Fruit fly (Drosophila melanogaster) whole organism, embryonic: ENCODE results near the gene CG4293.

Experiments used
- ATbp ChIP-seq: fragments of 200-800 bp; sonication (Bioruptor generic); optimal IDR thresholded peaks from 2 replicates; lab custom pipeline; 2017; ENCODE audit warnings: missing biosample characterization, mild to moderate bottlenecking, missing genetic modification characterization, missing genetic modification reagents
- CG10267 ChIP-seq: fragments of 200-800 bp; sonication (Bioruptor generic); optimal IDR thresholded peaks from 2 replicates; lab custom pipeline; 2018; ENCODE audit warnings: missing biosample characterization, mild to moderate bottlenecking, missing genetic modification characterization, moderate library complexity
- CG10543 ChIP-seq: fragments of 200-800 bp; sonication (Bioruptor generic); optimal IDR thresholded peaks from 3 replicates; lab custom pipeline; 2017; ENCODE audit warnings: missing biosample characterization, mild to moderate bottlenecking, missing genetic modification characterization, moderate library complexity
- CG10565 ChIP-seq: fragments of 200-800 bp; sonication (Bioruptor generic); optimal IDR thresholded peaks from 3 replicates; lab custom pipeline; 2016; ENCODE audit warnings: missing biosample characterization, mild to moderate bottlenecking, missing genetic modification characterization
- CG11085 ChIP-seq: fragments of 200-800 bp; sonication (Bioruptor generic); IDR thresholded peaks from 2 replicates; pipeline ENCODE4 v1.3.6; 2022; ENCODE audit warnings: missing biosample characterization, missing genetic modification characterization
- CG15601 ChIP-seq: fragments of 200-800 bp; sonication (Bioruptor generic); optimal IDR thresholded peaks from 3 replicates; lab custom pipeline; 2019; ENCODE audit warnings: missing biosample characterization, mild to moderate bottlenecking, missing genetic modification characterization, moderate library complexity
- CG2712 ChIP-seq: fragments of 200-800 bp; optimal IDR thresholded peaks from 3 replicates; lab custom pipeline; 2019; ENCODE audit warnings: missing biosample characterization, mild to moderate bottlenecking, missing genetic modification characterization, moderate library complexity
- CG3163 ChIP-seq: fragments of 200-800 bp; sonication (Bioruptor generic); optimal IDR thresholded peaks from 3 replicates; lab custom pipeline; 2016; ENCODE audit warnings: missing biosample characterization, missing genetic modification characterization
- CG32767 ChIP-seq: fragments of 200-800 bp; sonication (Bioruptor generic); IDR thresholded peaks from 2 replicates; pipeline ENCODE4 v1.3.6; 2022; ENCODE audit warnings: missing biosample characterization, missing genetic modification characterization
- CG33213 ChIP-seq: fragments of 200-800 bp; sonication (Bioruptor generic); optimal IDR thresholded peaks from 3 replicates; lab custom pipeline; 2016; ENCODE audit warnings: missing biosample characterization, missing genetic modification characterization
- CG3995 ChIP-seq: fragments of 200-800 bp; sonication (Bioruptor generic); optimal IDR thresholded peaks from 3 replicates; lab custom pipeline; 2016; ENCODE audit warnings: missing biosample characterization, missing genetic modification characterization
- CG4360 ChIP-seq: fragments of 200-800 bp; sonication (Bioruptor generic); IDR thresholded peaks from 2 replicates; pipeline ENCODE4 v1.3.6; 2022; ENCODE audit warnings: missing biosample characterization, missing genetic modification characterization
- CG7357 ChIP-seq: fragments of 200-800 bp; sonication (Bioruptor generic); IDR thresholded peaks from 3 replicates; pipeline ENCODE4 v1.3.6; 2022; ENCODE audit warnings: missing biosample characterization, missing genetic modification characterization
- CG7372 ChIP-seq: fragments of 200-800 bp; sonication (Bioruptor generic); IDR thresholded peaks from 2 replicates; pipeline ENCODE4 v1.3.6; 2022; ENCODE audit warnings: missing biosample characterization, missing genetic modification characterization
- CG7963 ChIP-seq: fragments of 200-800 bp; sonication (Bioruptor generic); IDR thresholded peaks from 3 replicates; pipeline ENCODE4 v1.3.6; 2022; ENCODE audit warnings: missing biosample characterization, missing genetic modification characterization; ENCODE audit not compliant: partially characterized antibody
- CG8478 ChIP-seq: fragments of >200 bp; optimal IDR thresholded peaks from 2 replicates; lab custom pipeline; 2018
- CG9727 ChIP-seq: fragments of 200-800 bp; sonication (Bioruptor generic); optimal IDR thresholded peaks from 3 replicates; lab custom pipeline; 2017; ENCODE audit warnings: missing biosample characterization, mild to moderate bottlenecking, missing genetic modification characterization
- CTCF ChIP-seq: fragments of 200-800 bp; sonication (Bioruptor generic); optimal IDR thresholded peaks from 2 replicates; lab custom pipeline; 2017; ENCODE audit warnings: missing biosample characterization, mild to moderate bottlenecking, missing genetic modification characterization, moderate library complexity
- Dip3 ChIP-seq: fragments of 200-800 bp; sonication (Bioruptor generic); optimal IDR thresholded peaks from 3 replicates; lab custom pipeline; 2016; ENCODE audit warnings: missing biosample characterization, missing genetic modification characterization
- Fer1 ChIP-seq: fragments of 200-800 bp; sonication (Bioruptor generic); optimal IDR thresholded peaks from 2 replicates; lab custom pipeline; 2017; ENCODE audit warnings: missing biosample characterization, mild to moderate bottlenecking, missing genetic modification characterization
- Hey ChIP-seq: fragments of 200-800 bp; sonication (Bioruptor generic); optimal IDR thresholded peaks from 3 replicates; lab custom pipeline; 2018; ENCODE audit warnings: missing biosample characterization, mild to moderate bottlenecking, missing genetic modification characterization
- HmgD ChIP-seq: fragments of 200-800 bp; sonication (Bioruptor generic); optimal IDR thresholded peaks from 3 replicates; lab custom pipeline; 2016; ENCODE audit warnings: missing biosample characterization, missing genetic modification characterization
- Hmr ChIP-seq: fragments of 200-800 bp; sonication (Bioruptor generic); optimal IDR thresholded peaks from 3 replicates; lab custom pipeline; 2017; ENCODE audit warnings: mild to moderate bottlenecking, missing biosample characterization, missing genetic modification reagents, missing genetic modification characterization
- Lim3 ChIP-seq: fragments of 200-800 bp; sonication (Bioruptor generic); IDR thresholded peaks from 2 replicates; pipeline ENCODE4 v1.3.6; 2022; ENCODE audit warnings: missing biosample characterization, missing genetic modification characterization
- MTF-1 ChIP-seq: fragments of 200-800 bp; sonication (Bioruptor generic); optimal IDR thresholded peaks from 2 replicates; lab custom pipeline; 2018; ENCODE audit warnings: missing biosample characterization, mild to moderate bottlenecking, missing genetic modification characterization, borderline replicate concordance
- Mes4 ChIP-seq: fragments of 200-800 bp; sonication (Bioruptor generic); optimal IDR thresholded peaks from 2 replicates; lab custom pipeline; 2016; ENCODE audit warnings: missing biosample characterization, missing genetic modification characterization
- Neu2 ChIP-seq: fragments of 200-800 bp; sonication (Bioruptor generic); optimal IDR thresholded peaks from 3 replicates; lab custom pipeline; 2016; ENCODE audit warnings: missing biosample characterization, missing genetic modification characterization, borderline replicate concordance
- Nf-YA ChIP-seq: fragments of 200-800 bp; sonication (Bioruptor generic); IDR thresholded peaks from 2 replicates; pipeline ENCODE4 v1.3.6; 2022; ENCODE audit warnings: missing biosample characterization, missing genetic modification characterization
- Ptx1 ChIP-seq: fragments of 200-800 bp; sonication (Bioruptor generic); IDR thresholded peaks from 2 replicates; pipeline ENCODE4 v1.3.6; 2022; ENCODE audit warnings: missing biosample characterization, missing genetic modification characterization
- Side ChIP-seq: fragments of 200-800 bp; sonication (Bioruptor generic); optimal IDR thresholded peaks from 2 replicates; lab custom pipeline; 2016; ENCODE audit warnings: missing biosample characterization, missing genetic modification characterization
- Sry-δ ChIP-seq: fragments of 200-800 bp; sonication (Bioruptor generic); optimal IDR thresholded peaks from 2 replicates; lab custom pipeline; 2016; ENCODE audit warnings: missing biosample characterization, missing genetic modification characterization
- bbx ChIP-seq: fragments of 200-800 bp; sonication (Bioruptor generic); IDR thresholded peaks from 2 replicates; pipeline ENCODE4 v1.3.6; 2022; ENCODE audit warnings: missing biosample characterization, missing genetic modification characterization; ENCODE audit not compliant: partially characterized antibody
- cas ChIP-seq: fragments of 200-800 bp; sonication (Bioruptor generic); IDR thresholded peaks from 2 replicates; pipeline ENCODE4 v1.3.6; 2022; ENCODE audit warnings: missing biosample characterization, missing genetic modification characterization
- crol ChIP-seq: fragments of 200-800 bp; sonication (Bioruptor generic); IDR thresholded peaks from 2 replicates; pipeline ENCODE4 v1.3.6; 2022; ENCODE audit warnings: missing biosample characterization, missing genetic modification characterization
- disco-r ChIP-seq: fragments of 200-800 bp; sonication (Bioruptor generic); optimal IDR thresholded peaks from 2 replicates; lab custom pipeline; 2016; ENCODE audit warnings: missing biosample characterization, missing genetic modification characterization
- dmrt11E ChIP-seq: fragments of 200-800 bp; sonication (Bioruptor generic); optimal IDR thresholded peaks from 3 replicates; lab custom pipeline; 2018; ENCODE audit warnings: missing biosample characterization, mild to moderate bottlenecking, missing genetic modification characterization, moderate library complexity
- eyg ChIP-seq: fragments of 200-800 bp; sonication (Bioruptor generic); optimal IDR thresholded peaks from 3 replicates; lab custom pipeline; 2016; ENCODE audit warnings: missing biosample characterization, missing genetic modification characterization
- gcm ChIP-seq: fragments of 200-800 bp; sonication (Bioruptor generic); optimal IDR thresholded peaks from 2 replicates; lab custom pipeline; 2019; ENCODE audit warnings: missing biosample characterization, mild to moderate bottlenecking, missing genetic modification characterization, moderate library complexity
- gem ChIP-seq: fragments of 200-800 bp; sonication (Bioruptor generic); optimal IDR thresholded peaks from 2 replicates; lab custom pipeline; 2019; ENCODE audit warnings: missing biosample characterization, mild to moderate bottlenecking, missing genetic modification characterization, moderate library complexity
- hbn ChIP-seq: fragments of 200-800 bp; sonication (Bioruptor generic); IDR thresholded peaks from 2 replicates; pipeline ENCODE4 v1.3.6; 2022; ENCODE audit warnings: missing biosample characterization, missing genetic modification characterization; ENCODE audit not compliant: partially characterized antibody
- kah ChIP-seq: fragments of 200-800 bp; sonication (Bioruptor generic); optimal IDR thresholded peaks from 2 replicates; lab custom pipeline; 2018; ENCODE audit warnings: missing biosample characterization, mild to moderate bottlenecking, missing genetic modification characterization
- luna ChIP-seq: fragments of 200-800 bp; sonication (Bioruptor generic); optimal IDR thresholded peaks from 2 replicates; lab custom pipeline; 2016; ENCODE audit warnings: missing biosample characterization, missing genetic modification characterization
- oc ChIP-seq: fragments of 200-800 bp; sonication (Bioruptor generic); optimal IDR thresholded peaks from 2 replicates; lab custom pipeline; 2018; ENCODE audit warnings: missing biosample characterization, mild to moderate bottlenecking, missing genetic modification characterization, moderate library complexity
- org-1 ChIP-seq: fragments of 200-800 bp; sonication (Bioruptor generic); optimal IDR thresholded peaks from 2 replicates; lab custom pipeline; 2017; ENCODE audit warnings: missing biosample characterization, missing genetic modification characterization
- pan ChIP-seq, 4 experiments: fragments of >200 bp in 3 of 4; fragments of 200-800 bp in 1 of 4; sonication (Bioruptor generic) in 1 of 4; optimal IDR thresholded peaks in 3 of 4; IDR thresholded peaks in 1 of 4; 2 replicates each; pipeline versions ENCODE4 v1.3.6 to Lab custom; 2017 to 2022; ENCODE audit warnings: missing biosample characterization in 2 of 4, missing genetic modification characterization in 2 of 4, mixed read lengths in 1 of 4
- pnt ChIP-seq: fragments of 200-800 bp; sonication (Bioruptor generic); optimal IDR thresholded peaks from 3 replicates; lab custom pipeline; 2016; ENCODE audit warnings: missing biosample characterization, missing genetic modification characterization
- psq ChIP-seq: fragments of 200-800 bp; sonication (Bioruptor generic); optimal IDR thresholded peaks from 2 replicates; lab custom pipeline; 2017; ENCODE audit warnings: missing biosample characterization, missing genetic modification characterization
- toy ChIP-seq: fragments of 200-800 bp; sonication (Bioruptor generic); IDR thresholded peaks from 2 replicates; pipeline ENCODE4 v1.3.6; 2022; ENCODE audit warnings: missing biosample characterization, missing genetic modification characterization
- tup ChIP-seq: fragments of 200-800 bp; sonication (Bioruptor generic); optimal IDR thresholded peaks from 2 replicates; lab custom pipeline; 2016; ENCODE audit warnings: missing biosample characterization, mild to moderate bottlenecking, missing genetic modification characterization, moderate library complexity
- unpg ChIP-seq: fragments of 200-800 bp; sonication (Bioruptor generic); optimal IDR thresholded peaks from 3 replicates; lab custom pipeline; 2018; ENCODE audit warnings: missing biosample characterization, mild to moderate bottlenecking, missing genetic modification characterization, moderate library complexity
- zfh1 ChIP-seq: fragments of 200-800 bp; sonication (Bioruptor generic); IDR thresholded peaks from 3 replicates; pipeline ENCODE4 v1.3.6; 2022; ENCODE audit warnings: missing biosample characterization, missing genetic modification characterization

Gene CG4293

DNA sequence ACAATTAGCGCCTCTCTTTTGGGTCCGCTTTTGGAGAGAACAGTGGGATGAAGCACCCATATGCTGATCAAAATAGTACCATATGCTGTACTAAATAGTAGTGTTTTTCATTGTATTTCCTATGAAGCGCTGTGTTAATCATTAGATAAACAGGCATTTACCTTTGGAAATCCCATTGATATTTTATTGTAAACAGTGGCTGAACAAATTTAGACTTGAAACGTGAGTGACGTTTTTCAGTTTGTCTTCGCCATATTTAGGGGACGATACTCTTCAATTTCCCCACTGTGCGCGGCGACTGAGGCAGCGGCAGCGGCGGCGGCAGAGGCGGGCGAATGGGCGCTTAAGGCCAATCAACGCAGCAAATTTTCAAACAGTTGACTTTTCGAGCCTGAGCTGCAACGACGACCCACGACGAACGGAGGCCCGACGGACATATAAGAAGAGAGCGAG lies 30.5 kb downstream of the CG4293 start (continued):
- peak; percentile 76 for TF ChIP-seq luna (GFP tag; lab: Kevin White, UChicago)
- TF ChIP-seq CG10565 (GFP tag; lab: Kevin White, UChicago), result no peak
- peak; percentile 39 for TF ChIP-seq Sry-δ
- TF ChIP-seq CG7372 (GFP tag; lab: Robert Waterston, UW), result peak; percentile 68
- peak; percentile 63; the same call in 1 of the 2 replicates for TF ChIP-seq CG32767
- peak; percentile 62 for TF ChIP-seq CG10267 (tag; lab: Kevin White, UChicago)
- peak; percentile 82 for TF ChIP-seq gcm
- TF ChIP-seq HmgD (GFP tag; lab: Kevin White, UChicago), result peak; percentile 61
- TF ChIP-seq CG10543 (GFP tag; lab: Kevin White, UChicago), result peak; percentile 96
- no peak for TF ChIP-seq CG8478 (lab: Kevin White, UChicago)
- peak; percentile 41; the same call in 1 of the 2 replicates for TF ChIP-seq Nf-YA (GFP tag; lab: Robert Waterston, UW)
- peak; percentile 84 for TF ChIP-seq Side (GFP tag; lab: Kevin White, UChicago)
- peak; percentile 66 for TF ChIP-seq disco-r
- peak; percentile 77 for TF ChIP-seq Dip3 (GFP tag; lab: Kevin White, UChicago)
- peak; percentile 62 for TF ChIP-seq kah (GFP tag; lab: Kevin White, UChicago)
- TF ChIP-seq ATbp (GFP tag; lab: Kevin White, UChicago), result peak; percentile 85
- TF ChIP-seq tup (GFP tag; lab: Kevin White, UChicago), result peak; percentile 61
- TF ChIP-seq CTCF, result peak; percentile 32
- no peak for TF ChIP-seq oc (tag; lab: Kevin White, UChicago)
- peak; percentile 47 for TF ChIP-seq dmrt11E (tag; lab: Kevin White, UChicago)
- no peak for TF ChIP-seq pan (optimal IDR thresholded peaks at IDR 0.05; lab: Kevin White, UChicago)
- TF ChIP-seq pan (GFP tag; optimal IDR thresholded peaks at IDR 0.05 in 1 of 2, IDR thresholded peaks at IDR 0.05 in 1 of 2), result peak in 1 of 2 experiments; percentile 74
- peak; percentile 87 for TF ChIP-seq gem (tag; lab: Kevin White, UChicago)
- TF ChIP-seq CG7357, result peak; percentile 58; the same call in 1 of the 3 replicates
- TF ChIP-seq Hmr (GFP tag; lab: Kevin White, UChicago), result peak; percentile 94
- peak; percentile 64 for TF ChIP-seq eyg (GFP tag; lab: Kevin White, UChicago)
- TF ChIP-seq CG7963 (GFP tag; lab: Robert Waterston, UW), result no peak
- TF ChIP-seq Lim3, result no peak
- TF ChIP-seq CG4360, result 0 out of 2 replicates have a peak, but pooled peaks have one; percentile 17
- peak; percentile 71 for TF ChIP-seq CG15601 (tag; lab: Kevin White, UChicago)
- TF ChIP-seq Mes4 (GFP tag; lab: Kevin White, UChicago), result peak; percentile 70
- TF ChIP-seq CG9727 (GFP tag; lab: Kevin White, UChicago), result peak; percentile 82
- no peak for TF ChIP-seq Neu2
- TF ChIP-seq CG33213 (GFP tag; lab: Kevin White, UChicago), result peak; percentile 64
- TF ChIP-seq bbx (GFP tag; lab: Robert Waterston, UW), result no peak
- peak; percentile 95 for TF ChIP-seq Fer1 (GFP tag; lab: Kevin White, UChicago)
- TF ChIP-seq CG3995 (GFP tag; lab: Kevin White, UChicago), result peak; percentile 52
- peak; percentile 72 for TF ChIP-seq Hey (tag; lab: Kevin White, UChicago)
- TF ChIP-seq MTF-1, result peak; percentile 61
- peak; percentile 73 for TF ChIP-seq CG2712
- peak; percentile 63 for TF ChIP-seq CG3163 (GFP tag; lab: Kevin White, UChicago)
- no peak for TF ChIP-seq hbn (GFP tag; lab: Robert Waterston, UW)
- TF ChIP-seq Ptx1 (GFP tag; lab: Robert Waterston, UW), result peak; percentile 72
- peak; percentile 64 for TF ChIP-seq pnt (GFP tag; lab: Kevin White, UChicago)
- TF ChIP-seq CG11085 (GFP tag; lab: Robert Waterston, UW), result no peak
- TF ChIP-seq crol (GFP tag; lab: Robert Waterston, UW), result no peak
- TF ChIP-seq zfh1, result peak; percentile 53; the same call in 2 of the 3 replicates
- TF ChIP-seq psq (GFP tag; lab: Kevin White, UChicago), result peak; percentile 44
- TF ChIP-seq cas (GFP tag; lab: Robert Waterston, UW), result peak; percentile 42; the same call in 1 of the 2 replicates
- peak; percentile 80 for TF ChIP-seq unpg
- TF ChIP-seq toy, result no peak; the same call in 1 of the 2 replicates
- peak; percentile 90 for TF ChIP-seq org-1
